Worm (Caenorhabditis elegans) whole organism, early embryonic: Measurements from ENCODE around the gene fbxb-29.
"Not testable (repeated sequence)": the region's sequence is repeated elsewhere in the genome, so short reads cannot be mapped to it uniquely, and the experiment has no call there.

Experiments
- B0310.2 ChIP-seq: sonication (generic microtip); optimal IDR thresholded peaks from 2 replicates; lab custom pipeline; 2016; ENCODE audit warnings: mild to moderate bottlenecking, missing genetic modification characterization, missing compliant biosample characterization
- F13C5.2 ChIP-seq: sonication (generic microtip); optimal IDR thresholded peaks from 2 replicates; lab custom pipeline; 2017; ENCODE audit warnings: mild to moderate bottlenecking, missing genetic modification characterization, inconsistent platforms, missing compliant biosample characterization
- aly-1 ChIP-seq: sonication (generic microtip); optimal IDR thresholded peaks from 2 replicates; lab custom pipeline; 2016; ENCODE audit warnings: missing genetic modification characterization, missing compliant biosample characterization
- ama-1 ChIP-seq: fragments of 150-350 bp; optimal IDR thresholded peaks from 2 replicates; lab custom pipeline; 2014
- ceh-13 ChIP-seq: fragments of 200-800 bp; sonication (Bioruptor generic); optimal IDR thresholded peaks from 2 replicates; lab custom pipeline; 2018; ENCODE audit warnings: mild to moderate bottlenecking, missing genetic modification characterization, missing compliant biosample characterization
- ceh-36 ChIP-seq: sonication (generic microtip); optimal IDR thresholded peaks from 2 replicates; lab custom pipeline; 2016; ENCODE audit warnings: missing genetic modification characterization, inconsistent platforms, missing compliant biosample characterization
- ets-7 ChIP-seq: sonication (generic microtip); optimal IDR thresholded peaks from 2 replicates; lab custom pipeline; 2016; ENCODE audit warnings: missing genotype, missing genetic modification characterization, missing compliant biosample characterization
- flt-1 ChIP-seq: fragments of 200-800 bp; sonication (Bioruptor generic); IDR thresholded peaks from 2 replicates; pipeline ENCODE4 v1.3.6; 2022; ENCODE audit warnings: missing genetic modification characterization, missing compliant biosample characterization
- hmbx-1 ChIP-seq: sonication (generic microtip); optimal IDR thresholded peaks from 2 replicates; lab custom pipeline; 2016; ENCODE audit warnings: mild to moderate bottlenecking, missing genetic modification characterization, missing compliant biosample characterization
- hmg-4 ChIP-seq: fragments of 200-800 bp; sonication (Bioruptor generic); optimal IDR thresholded peaks from 2 replicates; lab custom pipeline; 2018; ENCODE audit warnings: mild to moderate bottlenecking, missing genetic modification characterization, missing compliant biosample characterization
- hnd-1 ChIP-seq: sonication (generic microtip); optimal IDR thresholded peaks from 2 replicates; lab custom pipeline; 2016; ENCODE audit warnings: missing genetic modification characterization, missing compliant biosample characterization
- pes-1 ChIP-seq: fragments of 200-800 bp; sonication (Bioruptor generic); IDR thresholded peaks from 2 replicates; pipeline ENCODE4 v1.3.6; 2022; ENCODE audit warnings: missing genetic modification reagents, missing genetic modification characterization, missing compliant biosample characterization
- scrt-1 ChIP-seq: fragments of 200-800 bp; sonication (Bioruptor generic); IDR thresholded peaks from 2 replicates; pipeline ENCODE4 v1.3.6; 2022; ENCODE audit warnings: missing genetic modification characterization, missing compliant biosample characterization
- sea-1 ChIP-seq: fragments of 200-800 bp; sonication (Bioruptor generic); conservative IDR thresholded peaks from 2 replicates; pipeline ENCODE4 v1.3.6; 2022; ENCODE audit warnings: missing genetic modification characterization, missing compliant biosample characterization
- tbx-11 ChIP-seq: fragments of 200-800 bp; sonication (Bioruptor generic); IDR thresholded peaks from 2 replicates; pipeline ENCODE4 v1.3.6; 2022; ENCODE audit warnings: missing genetic modification characterization, missing compliant biosample characterization
- tbx-37 ChIP-seq: fragments of 200-800 bp; sonication (Bioruptor generic); conservative IDR thresholded peaks from 2 replicates; pipeline ENCODE4 v1.3.6; 2022; ENCODE audit warnings: missing genetic modification reagents, missing genetic modification characterization, missing compliant biosample characterization
- tra-4 ChIP-seq: sonication (generic microtip); optimal IDR thresholded peaks from 2 replicates; lab custom pipeline; 2017; ENCODE audit warnings: missing genetic modification characterization, missing compliant biosample characterization

The fbxb-29 gene

ce11 chrII:1026670-1027069 is 27.3 kb upstream of the fbxb-29 start, which contains the start of gene M01D1.12:
Gene M01D1.12 (plus strand): TSS chrII:1026970.
- TF ChIP-seq hmbx-1: no peak
- TF ChIP-seq ets-7: no peak
- no peak for TF ChIP-seq F13C5.2 (tag; lab: Kevin White, UChicago)
- no peak for TF ChIP-seq sea-1 (GFP tag; lab: Robert Waterston, UW)
- TF ChIP-seq tbx-37 (GFP tag; lab: Robert Waterston, UW): no peak
- TF ChIP-seq scrt-1: no peak
- TF ChIP-seq hnd-1 (tag; lab: Kevin White, UChicago): no peak
- no peak for TF ChIP-seq hmg-4 (GFP tag; lab: Kevin White, UChicago)
- TF ChIP-seq tbx-11 (GFP tag; lab: Robert Waterston, UW): no peak
- TF ChIP-seq pes-1: no peak
- no peak for TF ChIP-seq tra-4 (tag; lab: Kevin White, UChicago)
- no peak for TF ChIP-seq ama-1
- no peak for TF ChIP-seq B0310.2 (tag; lab: Kevin White, UChicago)

ce11 chrII:1024684-1025083 is 25.3 kb upstream of the fbxb-29 start, which contains the start of gene btb-11:
Gene btb-11 (minus strand): TSS chrII:1024784.
- not testable (repeated sequence) for TF ChIP-seq hnd-1 (tag; lab: Kevin White, UChicago); ceh-36 (tag; lab: Kevin White, UChicago); tbx-11 (GFP tag; lab: Robert Waterston, UW)

- not testable (repeated sequence) for TF ChIP-seq F13C5.2, B0310.2, aly-1 (tag; lab: Kevin White, UChicago)
These were observed 7.0 kb upstream of the fbxb-29 start, which contains the start of gene F45D11.14 for ce11 chrII:1006375-1006774. Gene F45D11.14 (minus strand): TSS chrII:1006475.

ce11 chrII:1001351-1001750 is 2.0 kb upstream of the fbxb-29 start, which contains the start of the genes fbxb-30 and F45D11.5:
Gene fbxb-30 (minus strand): TSS chrII:1001451.
Gene F45D11.5 (plus strand): TSS chrII:1001702.
- no peak for TF ChIP-seq tbx-37 (GFP tag; lab: Robert Waterston, UW)
- TF ChIP-seq F13C5.2 (tag; lab: Kevin White, UChicago): no peak
- TF ChIP-seq scrt-1: no peak
- TF ChIP-seq hnd-1 (tag; lab: Kevin White, UChicago): no peak
- TF ChIP-seq sea-1 (GFP tag; lab: Robert Waterston, UW): no peak
- no peak for TF ChIP-seq ama-1
- TF ChIP-seq ceh-13 (GFP tag; lab: Kevin White, UChicago): no peak
- TF ChIP-seq tbx-11 (GFP tag; lab: Robert Waterston, UW): no peak
- no peak for TF ChIP-seq hmbx-1
- no peak for TF ChIP-seq pes-1
- no peak for TF ChIP-seq tra-4 (tag; lab: Kevin White, UChicago)
- TF ChIP-seq ceh-36 (tag; lab: Kevin White, UChicago): no peak
- no peak for TF ChIP-seq aly-1 (tag; lab: Kevin White, UChicago)
- TF ChIP-seq B0310.2 (tag; lab: Kevin White, UChicago): no peak
- TF ChIP-seq hmg-4 (GFP tag; lab: Kevin White, UChicago): no peak
- no peak for TF ChIP-seq ets-7
- no peak for TF ChIP-seq flt-1 (GFP tag; lab: Robert Waterston, UW)

ce11 chrII:996112-996511 is 3.3 kb downstream of the fbxb-29 start, which contains the start of gene F45D11.11:
Gene F45D11.11 (minus strand): TSS chrII:996212.
- not testable (repeated sequence) for TF ChIP-seq ama-1; ets-7; tbx-11 (GFP tag; lab: Robert Waterston, UW)

- not testable (repeated sequence) for TF ChIP-seq sea-1 (GFP tag; lab: Robert Waterston, UW); ceh-13 (GFP tag; lab: Kevin White, UChicago); tbx-37 (GFP tag; lab: Robert Waterston, UW)
These were observed 5.2 kb downstream of the fbxb-29 start, which contains the start of gene F45D11.7 for ce11 chrII:994231-994630. Gene F45D11.7 (plus strand): TSS chrII:994531.

ce11 chrII:991300-991699 is 8.1 kb downstream of the fbxb-29 start, which contains the start of gene fbxc-42:
Gene fbxc-42 (plus strand): TSS chrII:991600.
- TF ChIP-seq tbx-37 (GFP tag; lab: Robert Waterston, UW) (no peak), hnd-1 (tag; lab: Kevin White, UChicago) (no peak)

ce11 chrII:988437-988836 is 11.0 kb downstream of the fbxb-29 start, which contains the start of gene fbxc-39:
Gene fbxc-39 (plus strand): TSS chrII:988737.
- TF ChIP-seq tra-4 (tag; lab: Kevin White, UChicago): no peak
- no peak for TF ChIP-seq ceh-36 (tag; lab: Kevin White, UChicago)
- TF ChIP-seq F13C5.2 (tag; lab: Kevin White, UChicago): no peak
- TF ChIP-seq aly-1 (tag; lab: Kevin White, UChicago): no peak

ce11 chrII:985703-986102 is 13.7 kb downstream of the fbxb-29 start, which contains the start of gene fbxc-40:
Gene fbxc-40 (plus strand): TSS chrII:986003.
- not testable (repeated sequence) for TF ChIP-seq ets-7; sea-1 (GFP tag; lab: Robert Waterston, UW); ceh-36 (tag; lab: Kevin White, UChicago)
